Worm (Caenorhabditis elegans): Measurements from ENCODE around the gene F38B6.6.

F38B6.6 gene

ce11 chrX:6674333-6674919, 15.5 kb downstream of the F38B6.6 start, which contains the start of gene F38B6.4 (continued):
- TF ChIP-seq T26A8.4 (GFP tag; IDR thresholded peaks at IDR 0.05) (no peak), daf-16 (GFP tag; optimal IDR thresholded peaks at IDR 0.05) (no peak), daf-16 (tag; optimal IDR thresholded peaks at IDR 0.05) (peak; percentile 98), madf-9 (GFP tag; conservative IDR thresholded peaks at IDR 0.05) (no peak), vab-7 (GFP tag; IDR thresholded peaks at IDR 0.05) (no peak), Y75B8A.6 (GFP tag; IDR thresholded peaks at IDR 0.05) (no peak), tag-97 (GFP tag; IDR thresholded peaks at IDR 0.05) (no peak), lsy-2 (tag; optimal IDR thresholded peaks at IDR 0.05) (no peak), ces-1 (GFP tag; optimal IDR thresholded peaks at IDR 0.05) (no peak), pqm-1 (tag; optimal IDR thresholded peaks at IDR 0.05) (peak; percentile 48), mep-1 (tag; optimal IDR thresholded peaks at IDR 0.05) (no peak), lir-3 (tag; optimal IDR thresholded peaks at IDR 0.05) (no peak), lin-38 (GFP tag; IDR thresholded peaks at IDR 0.05) (no peak), lim-7 (GFP tag; IDR thresholded peaks at IDR 0.05) (no peak), egl-27 (tag; optimal IDR thresholded peaks at IDR 0.05) (no peak), Y48G9A.11 (GFP tag; IDR thresholded peaks at IDR 0.05) (no peak), ztf-11 (tag; optimal IDR thresholded peaks at IDR 0.05) (no peak), lin-13 (GFP tag; optimal IDR thresholded peaks at IDR 0.05) (no peak), nhr-76 (tag; optimal IDR thresholded peaks at IDR 0.05) (no peak), nhr-102 (tag; optimal IDR thresholded peaks at IDR 0.05) (no peak), mes-2 (tag; optimal IDR thresholded peaks at IDR 0.05; ENCODE audit: poor library complexity, severe bottlenecking) (no peak), D1046.2 (GFP tag; IDR thresholded peaks at IDR 0.05) (no peak)

ce11 chrX:6672519-6672918, 17.4 kb downstream of the F38B6.6 start, which contains the start of gene col-172:
Gene col-172, plus strand, starts transcription at chrX:6672819.
- no peak for TF ChIP-seq nhr-28 (tag; optimal IDR thresholded peaks at IDR 0.05)

ce11 chrX:6671717-6672116, 18.2 kb downstream of the F38B6.6 start:
- peak in 1 of 2 experiments; percentile 92 for TF ChIP-seq unc-62 (GFP tag; optimal IDR thresholded peaks at IDR 0.05 in 1 of 2)
- no peak for TF ChIP-seq unc-62 (tag; optimal IDR thresholded peaks at IDR 0.05)
- TF ChIP-seq gei-8 (GFP tag; optimal IDR thresholded peaks at IDR 0.05): no peak
- no peak for TF ChIP-seq aha-1 (tag)

- no peak for TF ChIP-seq rbr-2 (tag; optimal IDR thresholded peaks at IDR 0.05)
- TF ChIP-seq arid-1 (GFP tag; conservative IDR thresholded peaks at IDR 0.05): no peak
- no peak for TF ChIP-seq ctbp-1 (GFP tag; IDR thresholded peaks at IDR 0.05)
- TF ChIP-seq dmd-6 (GFP tag; IDR thresholded peaks at IDR 0.05): no peak
- no peak for TF ChIP-seq skn-1 (tag; optimal IDR thresholded peaks at IDR 0.05)
- no peak for TF ChIP-seq php-3 (GFP tag; IDR thresholded peaks at IDR 0.05)
- TF ChIP-seq unc-39 (tag; optimal IDR thresholded peaks at IDR 0.05): no peak
- no peak for TF ChIP-seq lir-3 (tag; optimal IDR thresholded peaks at IDR 0.05)
- no peak for TF ChIP-seq lin-29 (GFP tag; IDR thresholded peaks at IDR 0.05)
Observed at ce11 chrX:6669366-6669765, 20.5 kb downstream of the F38B6.6 start.

ce11 chrX:6668911-6669310, 21.0 kb downstream of the F38B6.6 start, which contains the start of gene nhr-137:
Gene nhr-137, minus strand, starts transcription at chrX:6669011.
- TF ChIP-seq mep-1 (tag; optimal IDR thresholded peaks at IDR 0.05): no peak
- TF ChIP-seq set-16 (GFP tag; IDR thresholded peaks at IDR 0.05): peak; percentile 74
- TF ChIP-seq spr-1 (tag; optimal IDR thresholded peaks at IDR 0.05): no peak
- 0 out of 2 replicates have a peak, but pooled peaks have one; percentile 11 for TF ChIP-seq F26F4.8 (GFP tag; conservative IDR thresholded peaks at IDR 0.05)

Data from whole organism, L4 larva.